Fruit fly (Drosophila melanogaster) whole organism, embryonic: Measurements from ENCODE around the gene CG2059.

Experiments
- Adf1 ChIP-seq: fragments of 200-800 bp; sonication (Bioruptor generic); IDR thresholded peaks from 2 replicates; pipeline ENCODE4 v1.3.6; 2022; ENCODE audit warnings: missing biosample characterization, missing genetic modification characterization
- Asciz ChIP-seq: fragments of 200-800 bp; sonication (Bioruptor generic); optimal IDR thresholded peaks from 2 replicates; lab custom pipeline; 2017; ENCODE audit warnings: missing biosample characterization, mild to moderate bottlenecking, missing genetic modification characterization, missing genetic modification reagents
- CG11560 ChIP-seq: fragments of 200-800 bp; sonication (Bioruptor generic); IDR thresholded peaks from 3 replicates; pipeline ENCODE4 v1.3.6; 2022; ENCODE audit warnings: missing biosample characterization, missing genetic modification characterization
- CG12219 ChIP-seq: fragments of 200-800 bp; sonication (Bioruptor generic); optimal IDR thresholded peaks from 3 replicates; lab custom pipeline; 2018; ENCODE audit warnings: missing biosample characterization, mild to moderate bottlenecking, missing genetic modification characterization
- CG12299 ChIP-seq: fragments of 200-800 bp; sonication (Bioruptor generic); optimal IDR thresholded peaks from 2 replicates; lab custom pipeline; 2018; ENCODE audit warnings: missing biosample characterization, mild to moderate bottlenecking, missing genetic modification characterization
- CG12391 ChIP-seq: fragments of 200-800 bp; sonication (Bioruptor generic); optimal IDR thresholded peaks from 3 replicates; lab custom pipeline; 2018; ENCODE audit warnings: missing biosample characterization, mild to moderate bottlenecking, missing genetic modification characterization, moderate library complexity
- CG14014 ChIP-seq: fragments of 200-800 bp; sonication (Bioruptor generic); IDR thresholded peaks from 2 replicates; pipeline ENCODE4 v1.3.6; 2022; ENCODE audit warnings: missing biosample characterization, missing genetic modification characterization
- CG1603 ChIP-seq: fragments of 200-800 bp; sonication (Bioruptor generic); optimal IDR thresholded peaks from 2 replicates; lab custom pipeline; 2019; ENCODE audit warnings: missing biosample characterization, mild to moderate bottlenecking, missing genetic modification characterization, moderate library complexity
- CG3726 ChIP-seq: fragments of 200-800 bp; sonication (Bioruptor generic); IDR thresholded peaks from 3 replicates; pipeline ENCODE4, ENCODE4 v1.3.6; 2022; ENCODE audit warnings: missing biosample characterization, missing genetic modification characterization
- CG9932 ChIP-seq: fragments of 200-800 bp; sonication (Bioruptor generic); IDR thresholded peaks from 2 replicates; pipeline ENCODE4 v1.3.6; 2022; ENCODE audit warnings: missing biosample characterization, missing genetic modification characterization
- CHES-1-like ChIP-seq: fragments of 200-800 bp; sonication (Bioruptor generic); optimal IDR thresholded peaks from 2 replicates; lab custom pipeline; 2016; ENCODE audit warnings: missing biosample characterization, missing genetic modification characterization
- D ChIP-seq, 2 experiments: fragments of 200-800 bp in 1 of 2; fragments of >200 bp in 1 of 2; sonication (Bioruptor generic) in 1 of 2; optimal IDR thresholded peaks; 2 replicates in 1 of 2; 3 replicates in 1 of 2; lab custom pipeline; 2017; ENCODE audit warnings: mild to moderate bottlenecking in 1 of 2, missing biosample characterization in 1 of 2, missing genetic modification characterization in 1 of 2, missing genetic modification reagents in 1 of 2
- Doc3 ChIP-seq: fragments of 200-800 bp; sonication (Bioruptor generic); IDR thresholded peaks from 3 replicates; pipeline ENCODE4 v1.3.6; 2022; ENCODE audit warnings: missing biosample characterization, missing genetic modification characterization; ENCODE audit not compliant: partially characterized antibody
- E2f2 ChIP-seq: fragments of 200-800 bp; sonication (Bioruptor generic); IDR thresholded peaks from 2 replicates; pipeline ENCODE4 v1.3.6; 2022; ENCODE audit warnings: missing biosample characterization, missing genetic modification characterization
- ERR ChIP-seq: fragments of 200-800 bp; sonication (Bioruptor generic); optimal IDR thresholded peaks from 2 replicates; lab custom pipeline; 2016; ENCODE audit warnings: missing biosample characterization, missing genetic modification characterization
- GATAe ChIP-seq: fragments of 200-800 bp; sonication (Bioruptor generic); conservative IDR thresholded peaks from 2 replicates; pipeline ENCODE4 v1.3.6; 2022; ENCODE audit warnings: missing biosample characterization, missing genetic modification characterization
- H15 ChIP-seq: fragments of 200-800 bp; sonication (Bioruptor generic); IDR thresholded peaks from 3 replicates; pipeline ENCODE4 v1.3.6; 2022; ENCODE audit warnings: missing biosample characterization, missing genetic modification characterization
- Hand ChIP-seq: fragments of 200-800 bp; sonication (Bioruptor generic); optimal IDR thresholded peaks from 2 replicates; lab custom pipeline; 2017; ENCODE audit warnings: mild to moderate bottlenecking, missing biosample characterization, missing genetic modification reagents, missing genetic modification characterization
- Hr51 ChIP-seq, 2 experiments: fragments of 200-800 bp; sonication (Bioruptor generic); optimal IDR thresholded peaks; 2 replicates in 1 of 2; 3 replicates in 1 of 2; lab custom pipeline; 2016 to 2018; ENCODE audit warnings: missing biosample characterization in 2 of 2, missing genetic modification characterization in 2 of 2, mild to moderate bottlenecking in 1 of 2, moderate library complexity in 1 of 2
- Hsf ChIP-seq: fragments of 200-800 bp; sonication (Bioruptor generic); optimal IDR thresholded peaks from 3 replicates; lab custom pipeline; 2016; ENCODE audit warnings: missing biosample characterization, missing genetic modification characterization
- Lpt ChIP-seq: fragments of >200 bp; optimal IDR thresholded peaks from 2 replicates; lab custom pipeline; 2018; ENCODE audit warnings: missing biosample characterization, missing genetic modification characterization
- Meics ChIP-seq: fragments of 200-800 bp; sonication (Bioruptor generic); optimal IDR thresholded peaks from 2 replicates; lab custom pipeline; 2017; ENCODE audit warnings: missing biosample characterization, mild to moderate bottlenecking, missing genetic modification characterization
- Spps ChIP-seq: fragments of 200-800 bp; sonication (Bioruptor generic); optimal IDR thresholded peaks from 2 replicates; lab custom pipeline; 2018; ENCODE audit warnings: missing biosample characterization, mild to moderate bottlenecking, missing genetic modification characterization
- Taf1 ChIP-seq: fragments of 200-800 bp; sonication (Bioruptor generic); IDR thresholded peaks from 2 replicates; pipeline ENCODE4 v1.3.6; 2022; ENCODE audit warnings: missing biosample characterization, missing genetic modification characterization
- ase ChIP-seq: fragments of 200-800 bp; sonication (Bioruptor generic); IDR thresholded peaks from 3 replicates; pipeline ENCODE4 v1.3.6; 2022; ENCODE audit warnings: missing biosample characterization, missing genetic modification characterization
- bsh ChIP-seq, 2 experiments: fragments of 200-800 bp; sonication (Bioruptor generic); optimal IDR thresholded peaks; 2 replicates each; lab custom pipeline; 2017 to 2018; ENCODE audit warnings: mild to moderate bottlenecking in 2 of 2, missing biosample characterization in 2 of 2, missing genetic modification characterization in 2 of 2, moderate library complexity in 1 of 2
- danr ChIP-seq: fragments of 200-800 bp; sonication (Bioruptor generic); IDR thresholded peaks from 2 replicates; pipeline ENCODE4 v1.3.6; 2022; ENCODE audit warnings: missing biosample characterization, missing genetic modification characterization
- fd96Cb ChIP-seq: fragments of 200-800 bp; sonication (Bioruptor generic); optimal IDR thresholded peaks from 2 replicates; lab custom pipeline; 2018; ENCODE audit warnings: missing biosample characterization, mild to moderate bottlenecking, missing genetic modification characterization, moderate library complexity
- gro ChIP-seq: fragments of 200-800 bp; sonication (Bioruptor generic); optimal IDR thresholded peaks from 2 replicates; lab custom pipeline; 2016; ENCODE audit warnings: missing biosample characterization, missing genetic modification characterization
- gt ChIP-seq: fragments of 200-800 bp; sonication (Bioruptor generic); IDR thresholded peaks from 2 replicates; pipeline ENCODE4 v1.3.6; 2022; ENCODE audit warnings: missing biosample characterization, missing genetic modification characterization
- hkb ChIP-seq, 2 experiments: fragments of 200-800 bp in 1 of 2; fragments of >200 bp in 1 of 2; sonication (Bioruptor generic) in 1 of 2; IDR thresholded peaks in 1 of 2; optimal IDR thresholded peaks in 1 of 2; 2 replicates each; pipeline versions ENCODE4 v1.3.6 to Lab custom; 2017 to 2022; ENCODE audit warnings: missing biosample characterization in 1 of 2, missing genetic modification characterization in 1 of 2
- kah ChIP-seq: fragments of 200-800 bp; sonication (Bioruptor generic); optimal IDR thresholded peaks from 2 replicates; lab custom pipeline; 2018; ENCODE audit warnings: missing biosample characterization, mild to moderate bottlenecking, missing genetic modification characterization
- kay ChIP-seq: fragments of 200-800 bp; sonication (Bioruptor generic); optimal IDR thresholded peaks from 2 replicates; lab custom pipeline; 2016; ENCODE audit warnings: missing biosample characterization, missing genetic modification characterization
- nmo ChIP-seq: fragments of 200-800 bp; sonication (Bioruptor generic); optimal IDR thresholded peaks from 2 replicates; lab custom pipeline; 2018; ENCODE audit warnings: missing biosample characterization, mild to moderate bottlenecking, missing genetic modification characterization, moderate library complexity
- otp ChIP-seq: fragments of 200-800 bp; sonication (Bioruptor generic); IDR thresholded peaks from 3 replicates; pipeline ENCODE4, ENCODE4 v1.3.6; 2022; ENCODE audit warnings: missing biosample characterization, missing genetic modification characterization
- pan ChIP-seq, 4 experiments: fragments of >200 bp in 3 of 4; fragments of 200-800 bp in 1 of 4; sonication (Bioruptor generic) in 1 of 4; optimal IDR thresholded peaks in 3 of 4; IDR thresholded peaks in 1 of 4; 2 replicates each; pipeline versions ENCODE4 v1.3.6 to Lab custom; 2017 to 2022; ENCODE audit warnings: missing biosample characterization in 2 of 4, missing genetic modification characterization in 2 of 4, mixed read lengths in 1 of 4
- rib ChIP-seq: fragments of 200-800 bp; sonication (Bioruptor generic); IDR thresholded peaks from 2 replicates; pipeline ENCODE4 v1.3.6; 2022; ENCODE audit warnings: missing biosample characterization, missing genetic modification characterization
- ro ChIP-seq: fragments of 200-800 bp; sonication (Bioruptor generic); IDR thresholded peaks from 2 replicates; pipeline ENCODE4 v1.3.6; 2022; ENCODE audit warnings: missing biosample characterization, missing genetic modification characterization
- sd ChIP-seq: fragments of 200-800 bp; sonication (Bioruptor generic); optimal IDR thresholded peaks from 3 replicates; lab custom pipeline; 2018; ENCODE audit warnings: missing biosample characterization, mild to moderate bottlenecking, missing genetic modification characterization, moderate library complexity
- shn ChIP-seq: fragments of 200-800 bp; sonication (Bioruptor generic); optimal IDR thresholded peaks from 3 replicates; lab custom pipeline; 2016; ENCODE audit warnings: missing biosample characterization, missing genetic modification characterization
- sna ChIP-seq: fragments of 200-800 bp; sonication (Bioruptor generic); IDR thresholded peaks from 2 replicates; pipeline ENCODE4 v1.3.6; 2022; ENCODE audit warnings: missing biosample characterization, missing genetic modification characterization; ENCODE audit not compliant: partially characterized antibody
- stwl ChIP-seq: fragments of 200-800 bp; sonication (Bioruptor generic); optimal IDR thresholded peaks from 3 replicates; lab custom pipeline; 2018; ENCODE audit warnings: missing biosample characterization, mild to moderate bottlenecking, missing genetic modification characterization, moderate library complexity
- tgo ChIP-seq: fragments of 200-800 bp; sonication (Bioruptor generic); IDR thresholded peaks from 3 replicates; pipeline ENCODE4 v1.3.6; 2022; ENCODE audit warnings: missing biosample characterization, missing genetic modification characterization
- tio ChIP-seq: fragments of 200-800 bp; sonication (Bioruptor generic); optimal IDR thresholded peaks from 2 replicates; lab custom pipeline; 2017; ENCODE audit warnings: missing biosample characterization, missing genetic modification characterization, inconsistent platforms
- ttk ChIP-seq: fragments of 200-800 bp; sonication (Bioruptor generic); IDR thresholded peaks from 2 replicates; pipeline ENCODE4 v2.1.2; 2022; ENCODE audit warnings: missing biosample characterization, missing genetic modification characterization
- vvl ChIP-seq: fragments of 200-800 bp; sonication (Bioruptor generic); IDR thresholded peaks from 2 replicates; pipeline ENCODE4 v1.3.6; 2022; ENCODE audit warnings: missing biosample characterization, missing genetic modification characterization
- z ChIP-seq: fragments of 200-800 bp; sonication (Bioruptor generic); IDR thresholded peaks from 3 replicates; pipeline ENCODE4 v1.3.6; 2022; ENCODE audit warnings: missing biosample characterization, missing genetic modification characterization

The CG2059 gene

dm6 chrX:7293133-7293873 is 7.1 kb downstream of the CG2059 start (continued):
- TF ChIP-seq bsh (GFP tag; optimal IDR thresholded peaks at IDR 0.05; lab: Kevin White, UChicago) (peak; percentile 66 to 95), Taf1 (GFP tag; lab: Robert Waterston, UW) (no peak), Adf1 (GFP tag; lab: Robert Waterston, UW) (no peak), Lpt (peak; percentile 21), Hsf (GFP tag; lab: Kevin White, UChicago) (peak; percentile 80), vvl (GFP tag; lab: Robert Waterston, UW) (peak; percentile 85), Hand (GFP tag; lab: Kevin White, UChicago) (no peak), H15 (peak; percentile 83), tgo (GFP tag; lab: Robert Waterston, UW) (peak; percentile 64), fd96Cb (tag; lab: Kevin White, UChicago) (peak; percentile 90), Spps (peak; percentile 79), hkb (optimal IDR thresholded peaks at IDR 0.05; lab: Kevin White, UChicago) (no peak), hkb (GFP tag; IDR thresholded peaks at IDR 0.05; lab: Robert Waterston, UW) (peak; percentile 76), ro (GFP tag; lab: Robert Waterston, UW) (peak; percentile 41; the same call in 1 of the 2 replicates), kay (GFP tag; lab: Kevin White, UChicago) (peak; percentile 45), CG1603 (tag; lab: Kevin White, UChicago) (peak; percentile 97), CG12219 (GFP tag; lab: Kevin White, UChicago) (peak; percentile 74), gro (GFP tag; lab: Kevin White, UChicago) (no peak), Asciz (GFP tag; lab: Kevin White, UChicago) (peak; percentile 64), GATAe (GFP tag; lab: Robert Waterston, UW) (no peak), sd (tag; lab: Kevin White, UChicago) (no peak), CHES-1-like (GFP tag; lab: Kevin White, UChicago) (peak; percentile 56), Doc3 (no peak), CG12391 (peak; percentile 76), CG12299 (tag; lab: Kevin White, UChicago) (peak; percentile 43), stwl (tag; lab: Kevin White, UChicago) (peak; percentile 36), gt (GFP tag; lab: Robert Waterston, UW) (peak; percentile 73), kah (GFP tag; lab: Kevin White, UChicago) (peak; percentile 46), otp (GFP tag; lab: Robert Waterston, UW) (peak; percentile 89), tio (GFP tag; lab: Kevin White, UChicago) (peak; percentile 67), Hr51 (GFP tag; optimal IDR thresholded peaks at IDR 0.05; lab: Kevin White, UChicago) (peak; percentile 62 to 81), ttk (GFP tag; lab: Robert Waterston, UW) (peak; percentile 86), danr (GFP tag; lab: Robert Waterston, UW) (peak; percentile 79), rib (GFP tag; lab: Robert Waterston, UW) (no peak), Meics (peak; percentile 27), ERR (GFP tag; lab: Kevin White, UChicago) (peak; percentile 43), D (optimal IDR thresholded peaks at IDR 0.05; lab: Kevin White, UChicago) (no peak), D (GFP tag; optimal IDR thresholded peaks at IDR 0.05; lab: Kevin White, UChicago) (peak; percentile 68), E2f2 (GFP tag; lab: Robert Waterston, UW) (peak; percentile 41; the same call in 1 of the 2 replicates), nmo (GFP tag; lab: Kevin White, UChicago) (peak; percentile 88), CG11560 (peak; percentile 5; the same call in 1 of the 3 replicates), CG9932 (no peak), ase (GFP tag; lab: Robert Waterston, UW) (peak; percentile 78), shn (GFP tag; lab: Kevin White, UChicago) (peak; percentile 83), z (GFP tag; lab: Robert Waterston, UW) (peak; percentile 83), pan (optimal IDR thresholded peaks at IDR 0.05; lab: Kevin White, UChicago) (no peak), pan (GFP tag; optimal IDR thresholded peaks at IDR 0.05 in 1 of 2, IDR thresholded peaks at IDR 0.05 in 1 of 2) (peak in 1 of 2 experiments; percentile 85), CG14014 (peak; percentile 61), CG3726 (GFP tag; lab: Robert Waterston, UW) (peak; percentile 86), sna (no peak)
